Fruit fly (Drosophila melanogaster): ENCODE results near the gene CG2887.

CG2887 gene

DNA sequence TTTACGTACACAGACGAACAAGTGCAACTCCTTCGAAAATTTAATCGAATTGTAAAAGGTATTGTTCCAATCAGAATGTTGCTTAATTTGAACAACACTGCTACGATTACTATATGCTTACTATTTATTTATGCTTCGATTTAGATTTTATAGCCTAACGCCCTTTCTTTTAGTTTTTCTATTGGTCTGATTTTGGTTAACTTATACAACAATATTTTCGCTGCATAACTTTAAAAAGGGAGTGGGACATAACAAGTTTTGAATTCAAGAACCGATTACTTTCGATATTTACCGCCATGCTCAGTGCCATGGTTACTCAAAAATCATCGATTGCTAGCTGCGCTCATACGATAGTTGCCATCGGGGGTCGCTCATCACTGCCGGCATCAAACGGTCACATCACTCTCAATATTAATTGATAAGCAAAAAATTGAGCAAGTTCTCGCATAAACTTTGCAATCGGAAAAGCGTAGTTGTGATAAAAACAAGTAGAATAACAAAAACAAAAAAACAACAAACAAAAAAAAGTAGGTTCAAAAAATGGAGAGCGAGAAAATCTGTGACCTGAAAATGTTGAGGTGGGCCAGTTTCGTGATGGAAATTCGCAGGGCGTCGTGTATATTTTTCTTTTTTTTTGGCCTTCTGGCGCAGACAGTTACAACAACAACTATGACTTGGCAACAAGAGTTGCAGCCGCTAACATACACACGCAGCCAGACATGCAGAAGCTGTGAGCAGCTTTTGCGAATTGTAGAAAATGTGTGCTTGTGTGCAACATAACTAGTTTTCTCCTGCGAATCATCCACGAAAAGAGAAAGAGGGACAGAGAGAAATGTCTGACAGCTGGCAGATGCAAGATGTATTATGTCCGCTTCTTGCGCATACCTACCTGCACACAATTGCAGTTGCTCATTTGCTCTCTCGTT lies at the start of gene CG2887, which contains the start of gene PPP4R2r (continued):
- peak; percentile 46 for TF ChIP-seq cg (GFP tag; optimal IDR thresholded peaks at IDR 0.05)

DNA sequence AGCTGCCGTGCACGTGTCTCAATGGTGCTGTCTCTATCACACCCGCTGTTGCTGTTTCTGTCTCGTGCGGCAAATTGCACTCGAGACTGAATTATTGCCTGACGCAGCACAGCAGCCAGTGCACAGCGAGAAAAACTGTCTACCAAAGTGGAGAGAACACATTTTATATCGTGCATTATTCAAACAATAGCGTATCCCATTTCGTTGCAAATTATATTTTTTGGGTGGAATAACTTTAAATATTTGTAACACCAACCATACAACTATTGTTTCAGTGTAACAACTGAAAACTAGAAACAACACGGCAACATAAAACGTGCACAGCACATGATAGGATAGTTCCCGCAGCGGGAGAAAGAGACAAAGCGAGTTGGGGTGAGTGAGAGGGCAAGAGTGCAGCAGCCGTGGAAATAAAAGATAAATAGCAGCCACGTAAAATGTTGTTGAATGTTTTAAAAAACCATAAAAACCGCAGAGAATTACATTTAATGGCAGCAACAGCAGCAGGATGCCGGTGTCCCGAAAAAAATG lies 37.1 kb upstream of the CG2887 start:
- no peak for TF ChIP-seq unc-4 (GFP tag; IDR thresholded peaks at IDR 0.05; ENCODE audit: partially characterized antibody)
- TF ChIP-seq CG8944 (GFP tag; optimal IDR thresholded peaks at IDR 0.05) = peak; percentile 21
- no peak for TF ChIP-seq NFAT (GFP tag; IDR thresholded peaks at IDR 0.05)
- no peak for TF ChIP-seq CG3281 (GFP tag; optimal IDR thresholded peaks at IDR 0.05)
- no peak for TF ChIP-seq fd3F (GFP tag; optimal IDR thresholded peaks at IDR 0.05)
- TF ChIP-seq dmrt11E (tag; optimal IDR thresholded peaks at IDR 0.05) = peak; percentile 76
- no peak for TF ChIP-seq chm (GFP tag; IDR thresholded peaks at IDR 0.05)
- TF ChIP-seq Drgx (GFP tag; IDR thresholded peaks at IDR 0.05) = peak; percentile 56
- TF ChIP-seq CG10366 (GFP tag; IDR thresholded peaks at IDR 0.05) = peak; percentile 14; the same call in 1 of the 2 replicates
- no peak for TF ChIP-seq CG6765 (GFP tag; optimal IDR thresholded peaks at IDR 0.05)
- 0 out of 2 replicates have a peak, but pooled peaks have one; percentile 31 for TF ChIP-seq CG9215 (GFP tag; IDR thresholded peaks at IDR 0.05)
- TF ChIP-seq E2f1 (GFP tag; IDR thresholded peaks at IDR 0.05) = peak; percentile 42; the same call in 1 of the 2 replicates
- TF ChIP-seq CG18764 (GFP tag; optimal IDR thresholded peaks at IDR 0.05) = peak; percentile 29
- no peak for TF ChIP-seq Dref (GFP tag; IDR thresholded peaks at IDR 0.05)
- TF ChIP-seq CG11560 (tag; IDR thresholded peaks at IDR 0.05) = no peak
- TF ChIP-seq bbx (GFP tag; IDR thresholded peaks at IDR 0.05; ENCODE audit: partially characterized antibody) = no peak
- no peak for TF ChIP-seq CG11723 (GFP tag; optimal IDR thresholded peaks at IDR 0.05)
- peak; percentile 63 for TF ChIP-seq Side (GFP tag; optimal IDR thresholded peaks at IDR 0.05)
- TF ChIP-seq Taf1 (GFP tag; IDR thresholded peaks at IDR 0.05) = no peak
- TF ChIP-seq sens-2 (GFP tag; IDR thresholded peaks at IDR 0.05) = peak; percentile 68
- TF ChIP-seq CG6854 (GFP tag; optimal IDR thresholded peaks at IDR 0.05) = no peak
- peak; percentile 72 for TF ChIP-seq CG4360 (GFP tag; IDR thresholded peaks at IDR 0.05)
- TF ChIP-seq Abd-B (GFP tag; optimal IDR thresholded peaks at IDR 0.05) = peak; percentile 68
- TF ChIP-seq Sin3A (optimal IDR thresholded peaks at IDR 0.05) = no peak
- peak; percentile 92 for TF ChIP-seq Ets65A (GFP tag)
- peak; percentile 21 for TF ChIP-seq Kr (GFP tag; optimal IDR thresholded peaks at IDR 0.05)
- TF ChIP-seq CG34224 (GFP tag; IDR thresholded peaks at IDR 0.05; ENCODE audit: partially characterized antibody) = no peak
- TF ChIP-seq Mes4 (GFP tag; optimal IDR thresholded peaks at IDR 0.05) = peak; percentile 14
- peak; percentile 32 for TF ChIP-seq NK7.1 (GFP tag; optimal IDR thresholded peaks at IDR 0.05)
- no peak for TF ChIP-seq CG8478 (optimal IDR thresholded peaks at IDR 0.05)
- no peak for TF ChIP-seq CG3838 (GFP tag; optimal IDR thresholded peaks at IDR 0.05)
- TF ChIP-seq HmgD (GFP tag; optimal IDR thresholded peaks at IDR 0.05) = no peak
- TF ChIP-seq vfl (GFP tag; optimal IDR thresholded peaks at IDR 0.05) = no peak
- TF ChIP-seq Fer3 (tag; optimal IDR thresholded peaks at IDR 0.05) = no peak
- no peak for TF ChIP-seq nau (GFP tag; optimal IDR thresholded peaks at IDR 0.05)
- TF ChIP-seq kni (GFP tag; optimal IDR thresholded peaks at IDR 0.05) = no peak
- TF ChIP-seq CG17361 (GFP tag; IDR thresholded peaks at IDR 0.05) = peak; percentile 71
- peak; percentile 38; the same call in 1 of the 2 replicates for TF ChIP-seq gt (GFP tag; IDR thresholded peaks at IDR 0.05)
- TF ChIP-seq Scr (GFP tag; IDR thresholded peaks at IDR 0.05; ENCODE audit: partially characterized antibody) = no peak
- TF ChIP-seq CG16815 (GFP tag; optimal IDR thresholded peaks at IDR 0.05) = peak; percentile 46
- no peak for TF ChIP-seq grn (GFP tag; optimal IDR thresholded peaks at IDR 0.05)
- TF ChIP-seq Hsf (GFP tag; optimal IDR thresholded peaks at IDR 0.05) = peak; percentile 33
- no peak for TF ChIP-seq Tbp (GFP tag; optimal IDR thresholded peaks at IDR 0.05)
- no peak for TF ChIP-seq slou (GFP tag; optimal IDR thresholded peaks at IDR 0.05)
- TF ChIP-seq vvl (GFP tag; IDR thresholded peaks at IDR 0.05) = peak; percentile 84
- no peak for TF ChIP-seq D19B (GFP tag; optimal IDR thresholded peaks at IDR 0.05)
- TF ChIP-seq CG4820 (GFP tag; optimal IDR thresholded peaks at IDR 0.05) = peak; percentile 65
